Worm (Caenorhabditis elegans) whole organism, midembryonic: ENCODE measurements around the gene csb-1.

Experiments used
- cog-1 ChIP-seq: sonication (generic microtip); optimal IDR thresholded peaks from 2 replicates; lab custom pipeline; 2016; ENCODE audit warnings: missing genetic modification characterization, missing compliant biosample characterization
- flt-1 ChIP-seq: fragments of 200-800 bp; sonication (Bioruptor generic); IDR thresholded peaks from 2 replicates; pipeline ENCODE4 v1.3.6; 2022; ENCODE audit warnings: missing genetic modification characterization, missing compliant biosample characterization
- klf-2 ChIP-seq: fragments of 200-800 bp; sonication (Bioruptor generic); conservative IDR thresholded peaks from 2 replicates; pipeline ENCODE4 v1.3.6; 2022; ENCODE audit warnings: missing genetic modification reagents, missing genetic modification characterization, missing compliant biosample characterization
- med-1 ChIP-seq: sonication (generic microtip); optimal IDR thresholded peaks from 2 replicates; lab custom pipeline; 2017; ENCODE audit warnings: missing genetic modification characterization, mild to moderate bottlenecking, missing compliant biosample characterization, antibody characterized with exemption, missing genetic modification reagents; ENCODE audit not compliant: insufficient read depth
- tab-1 ChIP-seq: fragments of 200-800 bp; sonication (Bioruptor generic); IDR thresholded peaks from 2 replicates; pipeline ENCODE4 v1.3.6; 2022; ENCODE audit warnings: missing genetic modification characterization, missing compliant biosample characterization
- ztf-23 ChIP-seq: fragments of 200-800 bp; sonication (Bioruptor generic); IDR thresholded peaks from 2 replicates; pipeline ENCODE4 v1.3.6; 2022; ENCODE audit warnings: missing genetic modification reagents, missing genetic modification characterization, missing compliant biosample characterization

- TF ChIP-seq med-1 (GFP tag; lab: Kevin White, UChicago) (no peak), ztf-23 (GFP tag; lab: Robert Waterston, UW) (no peak), tab-1 (GFP tag; lab: Robert Waterston, UW) (0 out of 2 replicates have a peak, but pooled peaks have one; percentile 10), klf-2 (no peak), flt-1 (GFP tag; lab: Robert Waterston, UW) (no peak), cog-1 (no peak)
These were observed 15.3 kb upstream of the csb-1 start for ce11 chrX:15881027-15881426.
